Worm (Caenorhabditis elegans): Measurements from ENCODE around the gene sdf-9.

Gene sdf-9

DNA sequence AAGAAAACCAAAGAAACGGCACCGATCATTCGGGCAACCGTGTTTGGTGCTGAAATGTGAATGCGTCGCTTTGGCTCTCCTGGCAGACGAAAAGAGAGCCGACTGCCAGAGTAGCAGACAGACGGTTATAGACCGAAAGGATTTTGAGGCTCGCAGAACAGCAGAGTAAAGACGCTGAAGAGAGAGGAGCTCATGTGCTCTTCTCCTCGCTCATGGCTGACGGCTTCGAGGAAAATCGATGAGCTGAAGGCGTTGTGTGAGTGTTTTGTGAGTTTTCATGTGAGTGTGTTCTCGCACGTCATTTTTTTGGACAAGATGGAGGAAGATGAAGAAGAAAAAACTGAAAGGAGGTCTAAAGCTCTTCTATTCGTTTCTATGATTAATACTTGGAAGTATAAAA, 30.8 kb downstream of the sdf-9 start, which contains the start of gene sbt-1 (continued):
- TF ChIP-seq Y5F2A.4 (GFP tag; optimal IDR thresholded peaks at IDR 0.05) (no peak), ama-1 (optimal IDR thresholded peaks at IDR 0.05) (no peak), hif-1 (tag; optimal IDR thresholded peaks at IDR 0.05) (peak in 1 of 2 experiments; percentile 56), nhr-41 (GFP tag; IDR thresholded peaks at IDR 0.05) (no peak), madf-9 (GFP tag; conservative IDR thresholded peaks at IDR 0.05) (no peak), F44E2.7 (GFP tag; IDR thresholded peaks at IDR 0.05) (no peak), lin-13 (GFP tag; optimal IDR thresholded peaks at IDR 0.05) (no peak), tra-1 (GFP tag; IDR thresholded peaks at IDR 0.05) (0 out of 2 replicates have a peak, but pooled peaks have one; percentile 24), unc-130 (GFP tag; optimal IDR thresholded peaks at IDR 0.05) (no peak), spr-3 (GFP tag; optimal IDR thresholded peaks at IDR 0.05) (no peak), hmg-1.1 (GFP tag; IDR thresholded peaks at IDR 0.05) (peak; percentile 75), hlh-11 (tag; optimal IDR thresholded peaks at IDR 0.05) (peak; percentile 14), duxl-1 (tag; optimal IDR thresholded peaks at IDR 0.05; ENCODE audit: poor library complexity) (no peak), snpc-4 (tag; optimal IDR thresholded peaks at IDR 0.05) (no peak), daf-8 (GFP tag; IDR thresholded peaks at IDR 0.05) (no peak), nhr-48 (tag; optimal IDR thresholded peaks at IDR 0.05) (no peak), zfp-2 (tag; optimal IDR thresholded peaks at IDR 0.05) (no peak), dmd-9 (GFP tag; IDR thresholded peaks at IDR 0.05) (no peak), nhr-76 (tag; optimal IDR thresholded peaks at IDR 0.05) (no peak), zag-1 (tag; optimal IDR thresholded peaks at IDR 0.05) (no peak), nhr-77 (tag; optimal IDR thresholded peaks at IDR 0.05) (no peak), F37D6.2 (tag; optimal IDR thresholded peaks at IDR 0.05) (peak; percentile 49), vab-7 (GFP tag; IDR thresholded peaks at IDR 0.05) (peak; percentile 29; the same call in 1 of the 2 replicates), nhr-11 (tag; optimal IDR thresholded peaks at IDR 0.05) (peak; percentile 45), saeg-2 (GFP tag; IDR thresholded peaks at IDR 0.05) (no peak), skn-1 (tag; optimal IDR thresholded peaks at IDR 0.05) (no peak), nhr-28 (tag; optimal IDR thresholded peaks at IDR 0.05) (no peak), mes-2 (tag; optimal IDR thresholded peaks at IDR 0.05; ENCODE audit: poor library complexity, severe bottlenecking) (peak; percentile 39), nhr-111 (GFP tag; optimal IDR thresholded peaks at IDR 0.05) (no peak), unc-62 (GFP tag; optimal IDR thresholded peaks at IDR 0.05 in 1 of 2) (peak in 1 of 2 experiments; percentile 81), unc-62 (tag; optimal IDR thresholded peaks at IDR 0.05) (no peak), egl-43 (GFP tag; IDR thresholded peaks at IDR 0.05) (0 out of 2 replicates have a peak, but pooled peaks have one; percentile 42), hlh-30 (tag; optimal IDR thresholded peaks at IDR 0.05; ENCODE audit: insufficient read depth) (peak; percentile 83), egl-27 (tag; optimal IDR thresholded peaks at IDR 0.05) (no peak), T20F7.1 (GFP tag; optimal IDR thresholded peaks at IDR 0.05) (no peak), set-16 (GFP tag; IDR thresholded peaks at IDR 0.05) (peak; percentile 55), dmd-6 (GFP tag; IDR thresholded peaks at IDR 0.05) (no peak), lin-15B (tag; optimal IDR thresholded peaks at IDR 0.05) (no peak), aha-1 (tag) (peak; percentile 96), ZK546.5 (tag; optimal IDR thresholded peaks at IDR 0.05) (no peak)

DNA sequence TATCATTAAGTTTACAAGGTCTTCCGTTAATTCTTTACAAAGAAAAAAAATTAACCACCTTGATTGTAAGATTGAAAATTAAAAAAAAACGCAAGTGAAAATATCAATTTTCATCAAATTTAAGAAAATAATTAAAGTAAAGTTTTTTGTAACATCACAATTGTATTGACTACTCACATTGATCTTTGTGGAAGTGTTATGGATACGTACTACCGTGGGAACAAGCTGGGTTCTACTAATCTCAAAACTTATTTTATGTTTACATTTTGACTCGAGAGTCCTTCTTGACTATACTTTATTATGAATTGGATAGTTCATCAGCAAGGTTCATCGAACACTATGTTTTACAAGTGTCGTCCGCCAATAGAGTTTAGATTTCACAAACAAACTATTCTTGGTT, 31.5 kb downstream of the sdf-9 start, which contains the start of gene num-1:
num-1 (plus strand) TSS at position 301 of the 400 bp plus-strand sequence.
- no peak for TF ChIP-seq nhr-77 (tag; optimal IDR thresholded peaks at IDR 0.05)
- TF ChIP-seq unc-39 (tag; optimal IDR thresholded peaks at IDR 0.05): no peak
- no peak for TF ChIP-seq nhr-102 (tag; optimal IDR thresholded peaks at IDR 0.05)
- TF ChIP-seq lin-1 (GFP tag; IDR thresholded peaks at IDR 0.05): no peak
